Fruit fly (Drosophila melanogaster): ENCODE measurements around the gene Axn.
A peak's percentile ranks its signal among the peaks of the same experiment; 100 is the strongest.

The Axn gene

dm6 chr3R:30052455-30053046 is 29.9 kb downstream of the Axn start, which contains the start of gene Jasper:
TSS of gene Jasper (plus strand) at chr3R:30052514.
- TF ChIP-seq CG12605 (GFP tag; IDR thresholded peaks at IDR 0.05) (no peak), CG15710 (tag; optimal IDR thresholded peaks at IDR 0.05) (no peak), Ets98B (GFP tag; IDR thresholded peaks at IDR 0.05) (no peak), Pif1B (GFP tag; optimal IDR thresholded peaks at IDR 0.05) (no peak), CG10348 (GFP tag; IDR thresholded peaks at IDR 0.05) (no peak), gl (tag; optimal IDR thresholded peaks at IDR 0.05) (no peak), CG32121 (GFP tag; IDR thresholded peaks at IDR 0.05) (no peak), CG34367 (tag; optimal IDR thresholded peaks at IDR 0.05) (no peak), EcR (GFP tag; optimal IDR thresholded peaks at IDR 0.05) (no peak), CG9948 (tag; optimal IDR thresholded peaks at IDR 0.05) (no peak), CG17806 (tag; optimal IDR thresholded peaks at IDR 0.05) (no peak), CG14655 (GFP tag; optimal IDR thresholded peaks at IDR 0.05) (no peak)

dm6 chr3R:30055915-30056544 is 33.4 kb downstream of the Axn start, which contains the start of the genes Rpp14b and spn-A:
TSS of gene Rpp14b (plus strand) at chr3R:30055957.
TSS of gene spn-A (minus strand) at chr3R:30056037.
- TF ChIP-seq CG13204 (GFP tag; optimal IDR thresholded peaks at IDR 0.05) (no peak), CG4496 (GFP tag; IDR thresholded peaks at IDR 0.05) (no peak), Snoo (tag; optimal IDR thresholded peaks at IDR 0.05) (peak; percentile 15), CG15710 (tag; optimal IDR thresholded peaks at IDR 0.05) (peak; percentile 43), rn (GFP tag; IDR thresholded peaks at IDR 0.05) (no peak), Ets98B (GFP tag; IDR thresholded peaks at IDR 0.05) (peak; percentile 39; the same call in 1 of the 2 replicates), fd96Ca (GFP tag; IDR thresholded peaks at IDR 0.05) (peak; percentile 46; the same call in 1 of the 3 replicates), CG14655 (GFP tag; optimal IDR thresholded peaks at IDR 0.05) (no peak), CG17806 (tag; optimal IDR thresholded peaks at IDR 0.05) (peak; percentile 21)

- TF ChIP-seq gl (tag; optimal IDR thresholded peaks at IDR 0.05) (peak; percentile 61), CG10348 (GFP tag; IDR thresholded peaks at IDR 0.05) (no peak), Snoo (tag; optimal IDR thresholded peaks at IDR 0.05) (peak; percentile 74), CG8301 (tag; optimal IDR thresholded peaks at IDR 0.05) (peak; percentile 73), D1 (tag; optimal IDR thresholded peaks at IDR 0.05) (no peak), CG15710 (tag; optimal IDR thresholded peaks at IDR 0.05) (peak; percentile 83), rn (GFP tag; IDR thresholded peaks at IDR 0.05) (peak; percentile 73), CG12605 (GFP tag; IDR thresholded peaks at IDR 0.05) (peak; percentile 74), CG32121 (GFP tag; IDR thresholded peaks at IDR 0.05) (peak; percentile 85), CG17806 (tag; optimal IDR thresholded peaks at IDR 0.05) (peak; percentile 82), CG34367 (tag; optimal IDR thresholded peaks at IDR 0.05) (peak; percentile 82), CG14655 (GFP tag; optimal IDR thresholded peaks at IDR 0.05) (no peak), Pif1A (GFP tag; optimal IDR thresholded peaks at IDR 0.05) (no peak), CG8159 (tag; optimal IDR thresholded peaks at IDR 0.05) (peak; percentile 77), Pif1B (GFP tag; optimal IDR thresholded peaks at IDR 0.05) (no peak), fd96Ca (GFP tag; IDR thresholded peaks at IDR 0.05) (peak; percentile 77; the same call in 2 of the 3 replicates), CG13204 (GFP tag; optimal IDR thresholded peaks at IDR 0.05) (no peak), EcR (GFP tag; optimal IDR thresholded peaks at IDR 0.05) (no peak), CG4496 (GFP tag; IDR thresholded peaks at IDR 0.05) (peak; percentile 90), CG9948 (tag; optimal IDR thresholded peaks at IDR 0.05) (peak; percentile 64), Ets98B (GFP tag; IDR thresholded peaks at IDR 0.05) (peak; percentile 86)
Observed at dm6 chr3R:30056592-30057135, 34.0 kb downstream of the Axn start, which contains the start of the genes CG7950 and Rpp14a. TSS of gene CG7950 (plus strand) at chr3R:30056859. TSS of gene Rpp14a (plus strand) at chr3R:30056859.

dm6 chr3R:30058057-30058868 is 35.6 kb downstream of the Axn start, which contains the start of gene sima:
TSS of gene sima (plus strand) at chr3R:30058311.
- TF ChIP-seq Pif1A (GFP tag; optimal IDR thresholded peaks at IDR 0.05) (peak; percentile 31), Pif1B (GFP tag; optimal IDR thresholded peaks at IDR 0.05) (no peak), CG4496 (GFP tag; IDR thresholded peaks at IDR 0.05) (0 out of 3 replicates have a peak, but pooled peaks have one; percentile 8), Ets98B (GFP tag; IDR thresholded peaks at IDR 0.05) (peak; percentile 64), CG12605 (GFP tag; IDR thresholded peaks at IDR 0.05) (no peak), CG34367 (tag; optimal IDR thresholded peaks at IDR 0.05) (peak; percentile 8), EcR (GFP tag; optimal IDR thresholded peaks at IDR 0.05) (no peak), gl (tag; optimal IDR thresholded peaks at IDR 0.05) (no peak), Snoo (tag; optimal IDR thresholded peaks at IDR 0.05) (peak; percentile 19), CG13204 (GFP tag; optimal IDR thresholded peaks at IDR 0.05) (no peak), CG15710 (tag; optimal IDR thresholded peaks at IDR 0.05) (no peak), rn (GFP tag; IDR thresholded peaks at IDR 0.05) (no peak), CG9948 (tag; optimal IDR thresholded peaks at IDR 0.05) (no peak), D1 (tag; optimal IDR thresholded peaks at IDR 0.05) (no peak), CG14655 (GFP tag; optimal IDR thresholded peaks at IDR 0.05) (no peak), CG17806 (tag; optimal IDR thresholded peaks at IDR 0.05) (peak; percentile 21), CG32121 (GFP tag; IDR thresholded peaks at IDR 0.05) (no peak), CG10348 (GFP tag; IDR thresholded peaks at IDR 0.05) (no peak), fd96Ca (GFP tag; IDR thresholded peaks at IDR 0.05) (no peak), CG8159 (tag; optimal IDR thresholded peaks at IDR 0.05) (peak; percentile 23), CG8301 (tag; optimal IDR thresholded peaks at IDR 0.05) (no peak)

All from whole organism, pupa.